Fruit fly (Drosophila melanogaster) whole organism, wandering third instar larva: ENCODE results near the gene CG43077.

ENCODE experiments used
- Abd-B ChIP-seq: fragments of >200 bp; optimal IDR thresholded peaks from 2 replicates; lab custom pipeline; 2017; ENCODE audit warnings: missing biosample characterization, missing genetic modification characterization
- OdsH ChIP-seq: fragments of 200-800 bp; sonication (Bioruptor generic); optimal IDR thresholded peaks from 2 replicates; lab custom pipeline; 2016; ENCODE audit warnings: missing biosample characterization, mild to moderate bottlenecking, missing genetic modification characterization
- Rel ChIP-seq, 2 experiments: fragments of 200-800 bp; sonication (Bioruptor generic) in 1 of 2; optimal IDR thresholded peaks; 2 replicates in 1 of 2; 3 replicates in 1 of 2; lab custom pipeline; 2016 to 2019; ENCODE audit warnings: mild to moderate bottlenecking in 2 of 2, missing biosample characterization in 2 of 2, missing genetic modification characterization in 2 of 2, moderate library complexity in 1 of 2
- dl ChIP-seq, 2 experiments: fragments of 175-275, 200-275 bp in 1 of 2; fragments of 200-275 bp in 1 of 2; sonication (Bioruptor generic); optimal IDR thresholded peaks; lab custom pipeline; 2018; ENCODE audit warnings: mild to moderate bottlenecking in 2 of 2, missing biosample characterization in 2 of 2, missing genetic modification characterization in 2 of 2, moderate library complexity in 2 of 2; ENCODE audit not compliant: partially characterized antibody in 2 of 2, insufficient read depth in 1 of 2
- dsf ChIP-seq: sonication (Bioruptor generic); optimal IDR thresholded peaks from 2 replicates; lab custom pipeline; 2016; ENCODE audit warnings: missing biosample characterization, missing genetic modification characterization, borderline replicate concordance
- foxo ChIP-seq, 2 experiments: fragments of 200-800 bp; sonication (Bioruptor generic); optimal IDR thresholded peaks; 2 replicates in 1 of 2; 3 replicates in 1 of 2; lab custom pipeline; 2016 to 2017; ENCODE audit warnings: missing biosample characterization in 2 of 2, missing genetic modification characterization in 2 of 2
- h ChIP-seq: fragments of 200-800 bp; sonication (Bioruptor generic); optimal IDR thresholded peaks from 3 replicates; lab custom pipeline; 2016; ENCODE audit warnings: missing biosample characterization, mild to moderate bottlenecking, missing genetic modification characterization
- pan ChIP-seq: fragments of >200 bp; optimal IDR thresholded peaks from 2 replicates; lab custom pipeline; 2017
- sv ChIP-seq: fragments of 200-800 bp; sonication (Bioruptor generic); optimal IDR thresholded peaks from 3 replicates; lab custom pipeline; 2016; ENCODE audit warnings: missing biosample characterization, missing genetic modification characterization

DNA sequence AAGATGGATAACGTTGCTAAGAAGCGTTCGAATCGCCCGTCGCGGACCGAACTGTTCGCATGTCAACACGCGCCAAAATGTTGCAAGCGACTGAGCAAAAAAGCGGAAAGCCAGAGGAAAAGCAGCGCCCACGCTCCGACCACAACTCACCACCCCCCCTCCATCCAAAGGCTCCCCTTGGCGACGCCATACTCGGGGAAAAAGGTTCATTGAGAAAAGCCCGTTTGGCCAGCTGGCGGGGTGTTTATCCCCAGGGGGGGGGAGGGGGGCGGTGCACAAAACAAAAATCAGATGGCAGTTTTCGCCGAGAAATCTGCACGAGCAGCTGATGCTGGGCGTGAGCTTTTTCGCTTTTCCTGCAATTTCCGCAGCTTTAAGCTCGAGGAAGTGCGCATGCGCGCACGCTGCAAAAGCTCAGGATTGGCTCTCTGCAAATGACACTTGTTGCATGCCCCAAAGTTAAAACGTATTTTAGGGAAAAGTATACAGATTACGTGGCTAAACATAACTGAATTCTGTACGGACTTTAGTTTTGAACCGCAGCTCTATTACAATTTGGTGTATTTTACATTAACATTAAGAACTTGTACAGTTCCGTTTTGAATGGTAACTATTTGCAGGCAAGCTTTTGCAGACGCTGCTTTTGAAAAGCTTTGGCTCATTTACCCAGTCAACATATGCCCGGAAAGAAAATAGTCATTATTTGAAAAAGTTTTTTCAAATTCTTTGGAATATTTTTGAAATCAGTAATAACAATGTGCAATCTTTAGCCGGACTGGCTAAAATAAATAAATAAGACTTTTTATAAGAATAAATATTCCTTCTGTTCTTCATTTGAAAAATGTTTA is 20.4 kb downstream of the CG43077 start:
- TF ChIP-seq pan (no peak), sv (GFP tag; lab: Kevin White, UChicago) (no peak), Rel (GFP tag; optimal IDR thresholded peaks at IDR 0.05; lab: Kevin White, UChicago) (no peak), Rel (tag; optimal IDR thresholded peaks at IDR 0.05; lab: Kevin White, UChicago) (no peak), dsf (GFP tag; lab: Kevin White, UChicago) (no peak), Abd-B (no peak), h (GFP tag; lab: Kevin White, UChicago) (no peak), foxo (GFP tag; optimal IDR thresholded peaks at IDR 0.05; lab: Kevin White, UChicago) (no peak), dl (GFP tag; optimal IDR thresholded peaks at IDR 0.05; lab: Kevin White, UChicago; ENCODE audit: insufficient read depth in 1 of 2, partially characterized antibody in 2 of 2) (no peak), OdsH (no peak)
